Worm (Caenorhabditis elegans): Measurements from ENCODE around the gene twk-39.
A peak's percentile ranks its signal among the peaks of the same experiment; 100 is the strongest.
"Not testable (repeated sequence)": the region's sequence is repeated elsewhere in the genome, so short reads cannot be mapped to it uniquely, and the experiment has no call there.

The twk-39 gene

DNA sequence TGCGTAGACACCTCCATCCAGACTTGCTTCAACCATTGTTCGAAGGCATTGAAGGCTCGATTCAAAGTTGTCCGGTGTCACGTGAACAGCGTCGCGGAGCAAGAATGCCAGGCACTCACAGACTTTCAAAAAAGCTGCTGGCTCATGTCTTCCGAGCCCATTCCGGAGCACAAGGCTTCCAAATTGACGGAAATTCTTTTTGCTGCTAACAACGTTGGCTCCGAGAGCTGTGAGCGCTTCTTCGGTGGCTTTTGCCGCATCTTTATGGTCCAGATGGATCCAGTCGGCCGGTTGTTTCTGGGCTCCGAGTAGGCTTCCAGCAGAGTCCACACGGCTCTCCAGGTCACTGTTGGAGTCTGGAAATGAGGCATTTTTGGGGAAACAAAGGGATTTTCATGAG lies 37.7 kb upstream of the twk-39 start:
- TF ChIP-seq nhr-76 (tag; optimal IDR thresholded peaks at IDR 0.05) = no peak
- TF ChIP-seq nhr-12 (tag; optimal IDR thresholded peaks at IDR 0.05) = no peak
- no peak for TF ChIP-seq tbx-2 (tag; optimal IDR thresholded peaks at IDR 0.05)
- no peak for TF ChIP-seq nhr-67 (tag; optimal IDR thresholded peaks at IDR 0.05)
- TF ChIP-seq nhr-23 (tag; optimal IDR thresholded peaks at IDR 0.05) = no peak
- TF ChIP-seq egl-5 (tag; optimal IDR thresholded peaks at IDR 0.05) = no peak
- TF ChIP-seq mdl-1 (tag; optimal IDR thresholded peaks at IDR 0.05) = no peak
- no peak for TF ChIP-seq eor-1 (tag; optimal IDR thresholded peaks at IDR 0.05)
- TF ChIP-seq lin-15B (tag; optimal IDR thresholded peaks at IDR 0.05) = no peak

ce11 chrIII:11760634-11761033 lies 34.9 kb upstream of the twk-39 start:
- TF ChIP-seq lin-39 (tag; optimal IDR thresholded peaks at IDR 0.05) = no peak
- no peak for TF ChIP-seq ceh-9 (tag; optimal IDR thresholded peaks at IDR 0.05)
- no peak for TF ChIP-seq pqm-1 (tag; optimal IDR thresholded peaks at IDR 0.05)
- no peak for TF ChIP-seq ama-1 (optimal IDR thresholded peaks at IDR 0.05)
- no peak for TF ChIP-seq fkh-2 (tag; optimal IDR thresholded peaks at IDR 0.05)
- TF ChIP-seq elt-3 (tag; optimal IDR thresholded peaks at IDR 0.05) = no peak
- no peak for TF ChIP-seq ZK546.5 (tag; optimal IDR thresholded peaks at IDR 0.05)
- TF ChIP-seq nhr-76 (tag; optimal IDR thresholded peaks at IDR 0.05) = no peak
- TF ChIP-seq lsy-12 (tag; optimal IDR thresholded peaks at IDR 0.05) = no peak
- TF ChIP-seq hmg-11 (tag; optimal IDR thresholded peaks at IDR 0.05) = no peak
- no peak for TF ChIP-seq ztf-11 (tag; optimal IDR thresholded peaks at IDR 0.05)
- TF ChIP-seq ztf-4 (tag; optimal IDR thresholded peaks at IDR 0.05) = no peak
- TF ChIP-seq nhr-67 (tag; optimal IDR thresholded peaks at IDR 0.05) = no peak
- no peak for TF ChIP-seq nhr-237 (tag; optimal IDR thresholded peaks at IDR 0.05)
- no peak for TF ChIP-seq mml-1 (tag; optimal IDR thresholded peaks at IDR 0.05)
- TF ChIP-seq pha-4 (tag; optimal IDR thresholded peaks at IDR 0.05) = no peak
- TF ChIP-seq elt-2 (tag; optimal IDR thresholded peaks at IDR 0.05) = no peak
- TF ChIP-seq zag-1 (tag; optimal IDR thresholded peaks at IDR 0.05) = no peak

DNA sequence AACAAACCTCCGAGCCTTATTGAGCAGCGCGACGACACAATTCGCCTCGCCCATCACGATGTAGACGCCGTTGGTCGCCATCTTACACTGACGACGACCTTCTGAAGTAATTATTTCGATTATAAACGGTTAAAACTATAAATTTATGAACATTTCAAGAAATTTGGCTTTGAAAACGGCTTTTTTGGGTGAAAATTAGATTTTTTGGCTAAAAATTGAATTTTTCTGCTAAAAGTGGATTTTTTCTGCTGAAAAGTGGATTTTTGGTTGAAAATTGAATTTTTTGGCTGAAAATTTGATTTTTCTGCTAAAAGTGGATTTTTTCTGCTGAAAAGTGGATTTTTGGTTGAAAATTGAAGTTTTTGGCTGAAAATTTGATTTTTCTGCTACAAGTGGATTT lies 22.0 kb upstream of the twk-39 start, which contains the start of gene gbf-1:
Gene gbf-1 (minus strand): TSS at position 101 of the 400 bp plus-strand sequence.
- TF ChIP-seq mdl-1, lsy-12, ztf-11 (tag; optimal IDR thresholded peaks at IDR 0.05): not testable (repeated sequence)

DNA sequence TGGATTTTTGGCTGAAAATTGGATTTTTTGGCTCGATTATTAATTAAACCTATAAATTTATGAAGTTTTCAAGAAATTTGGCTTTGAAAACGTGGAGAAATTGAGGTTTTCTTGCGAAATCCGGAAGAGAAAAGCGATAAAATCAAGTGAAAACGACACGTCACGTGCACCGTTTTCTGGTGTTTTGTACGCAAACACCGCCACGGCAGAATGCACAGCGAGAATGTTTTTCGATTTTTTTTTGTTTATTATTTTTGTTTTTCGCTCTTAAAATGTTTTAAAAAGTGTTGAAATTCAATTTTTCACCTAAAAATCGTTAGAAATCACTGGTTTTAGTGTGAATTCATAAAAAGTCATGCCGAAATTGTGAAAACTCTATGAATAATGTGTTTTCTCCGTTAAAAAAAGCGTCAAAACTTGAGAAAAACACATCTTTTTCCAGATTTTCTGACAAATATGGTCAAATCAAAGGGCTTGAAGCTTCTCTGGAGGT lies 21.0 kb upstream of the twk-39 start, which contains the start of gene immp-1:
Gene immp-1 (plus strand): TSS at position 443 of the 493 bp plus-strand sequence.
- TF ChIP-seq nhr-67 (tag; optimal IDR thresholded peaks at IDR 0.05) = no peak
- TF ChIP-seq pqm-1 (tag; optimal IDR thresholded peaks at IDR 0.05) = no peak
- TF ChIP-seq jun-1 (tag; optimal IDR thresholded peaks at IDR 0.05) = no peak
- TF ChIP-seq skn-1 (tag; optimal IDR thresholded peaks at IDR 0.05) = no peak
- no peak for TF ChIP-seq fos-1 (tag; optimal IDR thresholded peaks at IDR 0.05)
- no peak for TF ChIP-seq ceh-16 (tag; optimal IDR thresholded peaks at IDR 0.05)
- no peak for TF ChIP-seq hmg-11 (tag; optimal IDR thresholded peaks at IDR 0.05)
- no peak for TF ChIP-seq mml-1 (tag; optimal IDR thresholded peaks at IDR 0.05)
- peak; percentile 58 for TF ChIP-seq nfya-1 (tag; optimal IDR thresholded peaks at IDR 0.05; ENCODE audit: insufficient read depth)
- TF ChIP-seq tbx-2 (tag; optimal IDR thresholded peaks at IDR 0.05) = no peak
- TF ChIP-seq pha-4 (tag; optimal IDR thresholded peaks at IDR 0.05) = peak; percentile 70
- peak; percentile 68 for TF ChIP-seq nhr-23 (tag; optimal IDR thresholded peaks at IDR 0.05)
- no peak for TF ChIP-seq sea-2 (GFP tag; optimal IDR thresholded peaks at IDR 0.05)
- TF ChIP-seq nhr-12 (tag; optimal IDR thresholded peaks at IDR 0.05) = no peak
- no peak for TF ChIP-seq elt-3 (tag; optimal IDR thresholded peaks at IDR 0.05)
- no peak for TF ChIP-seq elt-1 (tag; optimal IDR thresholded peaks at IDR 0.05)
- TF ChIP-seq lin-39 (tag; optimal IDR thresholded peaks at IDR 0.05) = no peak
- TF ChIP-seq lsy-12 (tag; optimal IDR thresholded peaks at IDR 0.05) = no peak
- TF ChIP-seq nhr-25 (tag; optimal IDR thresholded peaks at IDR 0.05) = peak; percentile 28
- TF ChIP-seq ceh-28 (tag; optimal IDR thresholded peaks at IDR 0.05) = no peak
- no peak for TF ChIP-seq ceh-9 (tag; optimal IDR thresholded peaks at IDR 0.05)
- no peak for TF ChIP-seq eor-1 (tag; optimal IDR thresholded peaks at IDR 0.05)
- no peak for TF ChIP-seq unc-62 (GFP tag; optimal IDR thresholded peaks at IDR 0.05)
- no peak for TF ChIP-seq ztf-4 (tag; optimal IDR thresholded peaks at IDR 0.05)
- TF ChIP-seq ZK546.5 (tag; optimal IDR thresholded peaks at IDR 0.05) = no peak
- no peak for TF ChIP-seq ceh-82 (tag; optimal IDR thresholded peaks at IDR 0.05)
- TF ChIP-seq nhr-28 (tag; optimal IDR thresholded peaks at IDR 0.05) = no peak
- TF ChIP-seq daf-12 (tag; optimal IDR thresholded peaks at IDR 0.05) = no peak
- no peak for TF ChIP-seq mdl-1 (tag; optimal IDR thresholded peaks at IDR 0.05)
- TF ChIP-seq ama-1 (optimal IDR thresholded peaks at IDR 0.05) = no peak
- TF ChIP-seq egl-27 (tag; optimal IDR thresholded peaks at IDR 0.05) = no peak
- TF ChIP-seq snpc-4 (tag; optimal IDR thresholded peaks at IDR 0.05) = peak; percentile 44
- TF ChIP-seq egl-5 (tag; optimal IDR thresholded peaks at IDR 0.05) = peak; percentile 22
- no peak for TF ChIP-seq nhr-237 (tag; optimal IDR thresholded peaks at IDR 0.05)
- no peak for TF ChIP-seq fkh-10 (GFP tag; optimal IDR thresholded peaks at IDR 0.05)
- no peak for TF ChIP-seq R02D3.7 (tag; optimal IDR thresholded peaks at IDR 0.05)
- TF ChIP-seq nhr-11 (tag; optimal IDR thresholded peaks at IDR 0.05) = no peak
- TF ChIP-seq elt-2 (tag; optimal IDR thresholded peaks at IDR 0.05) = no peak
- no peak for TF ChIP-seq zag-1 (tag; optimal IDR thresholded peaks at IDR 0.05)
- no peak for TF ChIP-seq nhr-76 (tag; optimal IDR thresholded peaks at IDR 0.05)
- no peak for TF ChIP-seq ztf-11 (tag; optimal IDR thresholded peaks at IDR 0.05)
- TF ChIP-seq lin-15B (tag; optimal IDR thresholded peaks at IDR 0.05) = peak; percentile 29
- TF ChIP-seq fkh-2 (tag; optimal IDR thresholded peaks at IDR 0.05) = no peak
- no peak for TF ChIP-seq aly-2 (tag; optimal IDR thresholded peaks at IDR 0.05)

All from whole organism, L3 larva.